Fruit fly (Drosophila melanogaster) whole organism, embryonic: ENCODE data around the gene Cdc14.
A peak's percentile ranks its signal among the peaks of the same experiment; 100 is the strongest.

Experiments
- Asciz ChIP-seq: fragments of 200-800 bp; sonication (Bioruptor generic); optimal IDR thresholded peaks from 2 replicates; lab custom pipeline; 2017; ENCODE audit warnings: missing biosample characterization, mild to moderate bottlenecking, missing genetic modification characterization, missing genetic modification reagents
- Awh ChIP-seq: fragments of 200-800 bp; sonication (Bioruptor generic); IDR thresholded peaks from 2 replicates; pipeline ENCODE4, ENCODE4 v1.3.6; 2022; ENCODE audit warnings: missing biosample characterization, missing genetic modification characterization
- B-H1 ChIP-seq: fragments of 200-800 bp; sonication (Bioruptor generic); IDR thresholded peaks from 3 replicates; pipeline ENCODE4 v1.3.6; 2022; ENCODE audit warnings: missing biosample characterization, missing genetic modification characterization
- CG10321 ChIP-seq: fragments of 200-800 bp; sonication (Bioruptor generic); IDR thresholded peaks from 2 replicates; pipeline ENCODE4 v1.3.6; 2022; ENCODE audit warnings: missing biosample characterization, missing genetic modification characterization
- CG13894 ChIP-seq: fragments of 200-800 bp; sonication (Bioruptor generic); optimal IDR thresholded peaks from 3 replicates; lab custom pipeline; 2018; ENCODE audit warnings: missing biosample characterization, mild to moderate bottlenecking, missing genetic modification characterization, moderate library complexity
- CG17802 ChIP-seq: fragments of 200-800 bp; sonication (Bioruptor generic); optimal IDR thresholded peaks from 2 replicates; lab custom pipeline; 2018; ENCODE audit warnings: missing biosample characterization, mild to moderate bottlenecking, missing genetic modification characterization, moderate library complexity
- CG18599 ChIP-seq: fragments of 200-800 bp; sonication (Bioruptor generic); optimal IDR thresholded peaks from 3 replicates; lab custom pipeline; 2017; ENCODE audit warnings: missing biosample characterization, missing genetic modification characterization, mild to moderate bottlenecking, moderate library complexity, missing genetic modification reagents
- CG2712 ChIP-seq: fragments of 200-800 bp; optimal IDR thresholded peaks from 3 replicates; lab custom pipeline; 2019; ENCODE audit warnings: missing biosample characterization, mild to moderate bottlenecking, missing genetic modification characterization, moderate library complexity
- CG31365 ChIP-seq: fragments of 200-800 bp; sonication (Bioruptor generic); optimal IDR thresholded peaks from 2 replicates; lab custom pipeline; 2018; ENCODE audit warnings: missing biosample characterization, mild to moderate bottlenecking, missing genetic modification characterization
- CG4707 ChIP-seq: fragments of 200-800 bp; sonication (Bioruptor generic); optimal IDR thresholded peaks from 2 replicates; lab custom pipeline; 2018; ENCODE audit warnings: missing biosample characterization, mild to moderate bottlenecking, missing genetic modification characterization, moderate library complexity
- CG6175 ChIP-seq: fragments of 200-800 bp; sonication (Bioruptor generic); IDR thresholded peaks from 3 replicates; pipeline ENCODE4 v1.3.6; 2022; ENCODE audit warnings: missing biosample characterization, missing genetic modification characterization
- CG6683 ChIP-seq: fragments of 200-800 bp; sonication (Bioruptor generic); optimal IDR thresholded peaks from 2 replicates; lab custom pipeline; 2017; ENCODE audit warnings: missing biosample characterization, mild to moderate bottlenecking, missing genetic modification characterization, missing genetic modification reagents
- CG7987 ChIP-seq: fragments of 200-800 bp; sonication (Bioruptor generic); optimal IDR thresholded peaks from 2 replicates; lab custom pipeline; 2018; ENCODE audit warnings: missing biosample characterization, mild to moderate bottlenecking, missing genetic modification characterization, moderate library complexity
- D19B ChIP-seq: fragments of 200-800 bp; sonication (Bioruptor generic); optimal IDR thresholded peaks from 2 replicates; lab custom pipeline; 2017; ENCODE audit warnings: missing biosample characterization, mild to moderate bottlenecking, missing genetic modification characterization
- Deaf1 ChIP-seq: fragments of 200-800 bp; optimal IDR thresholded peaks from 3 replicates; lab custom pipeline; 2019; ENCODE audit warnings: missing biosample characterization, mild to moderate bottlenecking, missing genetic modification characterization, moderate library complexity
- Fer1 ChIP-seq: fragments of 200-800 bp; sonication (Bioruptor generic); optimal IDR thresholded peaks from 2 replicates; lab custom pipeline; 2017; ENCODE audit warnings: missing biosample characterization, mild to moderate bottlenecking, missing genetic modification characterization
- HHEX ChIP-seq: fragments of 200-800 bp; sonication (Bioruptor generic); optimal IDR thresholded peaks from 3 replicates; lab custom pipeline; 2017; ENCODE audit warnings: missing biosample characterization, mild to moderate bottlenecking, missing genetic modification characterization, missing genetic modification reagents
- HLH4C ChIP-seq: fragments of 200-800 bp; sonication (Bioruptor generic); IDR thresholded peaks from 3 replicates; pipeline ENCODE4 v1.3.6; 2022; ENCODE audit warnings: missing biosample characterization, missing genetic modification characterization; ENCODE audit not compliant: partially characterized antibody
- Hand ChIP-seq: fragments of 200-800 bp; sonication (Bioruptor generic); optimal IDR thresholded peaks from 2 replicates; lab custom pipeline; 2017; ENCODE audit warnings: mild to moderate bottlenecking, missing biosample characterization, missing genetic modification reagents, missing genetic modification characterization
- Hmr ChIP-seq: fragments of 200-800 bp; sonication (Bioruptor generic); optimal IDR thresholded peaks from 3 replicates; lab custom pipeline; 2017; ENCODE audit warnings: mild to moderate bottlenecking, missing biosample characterization, missing genetic modification reagents, missing genetic modification characterization
- Lhr ChIP-seq: fragments of 200-800 bp; sonication (Bioruptor generic); optimal IDR thresholded peaks from 3 replicates; lab custom pipeline; 2017; ENCODE audit warnings: mild to moderate bottlenecking, missing biosample characterization, missing genetic modification reagents, missing genetic modification characterization
- MTF-1 ChIP-seq: fragments of 200-800 bp; sonication (Bioruptor generic); optimal IDR thresholded peaks from 2 replicates; lab custom pipeline; 2018; ENCODE audit warnings: missing biosample characterization, mild to moderate bottlenecking, missing genetic modification characterization, borderline replicate concordance
- NK7.1 ChIP-seq: fragments of 200-800 bp; sonication (Bioruptor generic); optimal IDR thresholded peaks from 3 replicates; lab custom pipeline; 2016; ENCODE audit warnings: missing biosample characterization, missing genetic modification characterization
- NfI ChIP-seq: fragments of 200-800 bp; sonication (Bioruptor generic); optimal IDR thresholded peaks from 3 replicates; lab custom pipeline; 2018; ENCODE audit warnings: missing biosample characterization, mild to moderate bottlenecking, missing genetic modification characterization, moderate library complexity
- PHDP ChIP-seq: fragments of 200-800 bp; sonication (Bioruptor generic); optimal IDR thresholded peaks from 3 replicates; lab custom pipeline; 2018; ENCODE audit warnings: missing biosample characterization, mild to moderate bottlenecking, missing genetic modification characterization, moderate library complexity
- Six4 ChIP-seq: fragments of 200-800 bp; sonication (Bioruptor generic); optimal IDR thresholded peaks from 2 replicates; lab custom pipeline; 2016; ENCODE audit warnings: missing biosample characterization, missing genetic modification characterization
- Sry-β ChIP-seq: fragments of 200-800 bp; sonication (Bioruptor generic); optimal IDR thresholded peaks from 2 replicates; lab custom pipeline; 2018; ENCODE audit warnings: missing biosample characterization, mild to moderate bottlenecking, missing genetic modification characterization, moderate library complexity
- ac ChIP-seq: fragments of 200-800 bp; sonication (Bioruptor generic); optimal IDR thresholded peaks from 3 replicates; lab custom pipeline; 2017; ENCODE audit warnings: missing biosample characterization, mild to moderate bottlenecking, missing genetic modification characterization
- ara ChIP-seq: fragments of 200-800 bp; sonication (Bioruptor generic); IDR thresholded peaks from 2 replicates; pipeline ENCODE4 v1.3.6; 2022; ENCODE audit warnings: missing biosample characterization, missing genetic modification characterization
- bcd ChIP-seq: fragments of 200-800 bp; sonication (Bioruptor generic); optimal IDR thresholded peaks from 2 replicates; lab custom pipeline; 2017; ENCODE audit warnings: missing biosample characterization, mild to moderate bottlenecking, missing genetic modification characterization
- bsh ChIP-seq, 2 experiments: fragments of 200-800 bp; sonication (Bioruptor generic); optimal IDR thresholded peaks; 2 replicates each; lab custom pipeline; 2017 to 2018; ENCODE audit warnings: mild to moderate bottlenecking in 2 of 2, missing biosample characterization in 2 of 2, missing genetic modification characterization in 2 of 2, moderate library complexity in 1 of 2
- cad ChIP-seq: fragments of >200 bp; optimal IDR thresholded peaks from 2 replicates; lab custom pipeline; 2017; ENCODE audit warnings: missing biosample characterization, missing genetic modification characterization
- ci ChIP-seq: fragments of 200-800 bp; sonication (Bioruptor generic); IDR thresholded peaks from 3 replicates; pipeline ENCODE4 v1.3.6; 2022; ENCODE audit warnings: missing biosample characterization, missing genetic modification characterization
- crp ChIP-seq, 2 experiments: fragments of 200-800 bp; sonication (Bioruptor generic); optimal IDR thresholded peaks; 2 replicates in 1 of 2; 3 replicates in 1 of 2; lab custom pipeline; 2017; ENCODE audit warnings: missing biosample characterization in 2 of 2, missing genetic modification characterization in 2 of 2, mild to moderate bottlenecking in 1 of 2, moderate library complexity in 1 of 2
- dmrt99B ChIP-seq: fragments of 200-800 bp; sonication (Bioruptor generic); optimal IDR thresholded peaks from 2 replicates; lab custom pipeline; 2018; ENCODE audit warnings: missing biosample characterization, mild to moderate bottlenecking, missing genetic modification characterization, moderate library complexity
- fd64A ChIP-seq: fragments of 200-800 bp; sonication (Bioruptor generic); optimal IDR thresholded peaks from 3 replicates; lab custom pipeline; 2018; ENCODE audit warnings: missing biosample characterization, mild to moderate bottlenecking, missing genetic modification characterization
- gce ChIP-seq: fragments of 200-800 bp; sonication (Bioruptor generic); IDR thresholded peaks from 3 replicates; pipeline ENCODE4 v1.3.6; 2022; ENCODE audit warnings: missing biosample characterization, missing genetic modification characterization
- kni ChIP-seq: fragments of 200-800 bp; sonication (Bioruptor generic); optimal IDR thresholded peaks from 3 replicates; lab custom pipeline; 2017; ENCODE audit warnings: mild to moderate bottlenecking, missing biosample characterization, missing genetic modification reagents, missing genetic modification characterization
- lab ChIP-seq: fragments of 200-800 bp; sonication (Bioruptor generic); optimal IDR thresholded peaks from 3 replicates; lab custom pipeline; 2017; ENCODE audit warnings: missing biosample characterization, missing genetic modification characterization, mild to moderate bottlenecking, moderate library complexity, missing genetic modification reagents
- lmd ChIP-seq: fragments of 200-800 bp; sonication (Bioruptor generic); IDR thresholded peaks from 2 replicates; pipeline ENCODE4 v1.3.6; 2022; ENCODE audit warnings: missing biosample characterization, missing genetic modification characterization
- pho ChIP-seq: fragments of 200-800 bp; sonication (Bioruptor generic); optimal IDR thresholded peaks from 2 replicates; lab custom pipeline; 2016; ENCODE audit warnings: missing biosample characterization, missing genetic modification characterization
- pnt ChIP-seq: fragments of 200-800 bp; sonication (Bioruptor generic); optimal IDR thresholded peaks from 3 replicates; lab custom pipeline; 2016; ENCODE audit warnings: missing biosample characterization, missing genetic modification characterization
- prd ChIP-seq, 3 experiments: fragments of >200 bp in 2 of 3; fragments of 200-800 bp in 1 of 3; sonication (Bioruptor generic) in 1 of 3; optimal IDR thresholded peaks in 2 of 3; IDR thresholded peaks in 1 of 3; 2 replicates in 2 of 3; 3 replicates in 1 of 3; pipeline versions ENCODE4 v1.3.6 to Lab custom; 2017 to 2022; ENCODE audit warnings: missing biosample characterization in 1 of 3, missing genetic modification characterization in 1 of 3
- pzg ChIP-seq: fragments of 200-800 bp; sonication (Bioruptor generic); optimal IDR thresholded peaks from 3 replicates; lab custom pipeline; 2018; ENCODE audit warnings: missing biosample characterization, mild to moderate bottlenecking, missing genetic modification characterization, moderate library complexity
- slou ChIP-seq: fragments of 200-800 bp; sonication (Bioruptor generic); optimal IDR thresholded peaks from 3 replicates; lab custom pipeline; 2016; ENCODE audit warnings: missing biosample characterization, missing genetic modification characterization
- stc ChIP-seq: fragments of 200-800 bp; sonication (Bioruptor generic); IDR thresholded peaks from 2 replicates; pipeline ENCODE4 v1.3.6; 2022; ENCODE audit warnings: missing biosample characterization, missing genetic modification characterization
- tap ChIP-seq: fragments of 200-800 bp; optimal IDR thresholded peaks from 3 replicates; lab custom pipeline; 2019; ENCODE audit warnings: missing biosample characterization, mild to moderate bottlenecking, missing genetic modification characterization, moderate library complexity
- tup ChIP-seq: fragments of 200-800 bp; sonication (Bioruptor generic); optimal IDR thresholded peaks from 2 replicates; lab custom pipeline; 2016; ENCODE audit warnings: missing biosample characterization, mild to moderate bottlenecking, missing genetic modification characterization, moderate library complexity

Cdc14 gene

dm6 chr2L:7813357-7813756 lies 2.9 kb upstream of the Cdc14 start (continued):
- peak; percentile 77 for TF ChIP-seq MTF-1
- peak; percentile 34 for TF ChIP-seq pho (GFP tag; lab: Kevin White, UChicago)
- TF ChIP-seq NfI = peak; percentile 19
- TF ChIP-seq Six4 (GFP tag; lab: Kevin White, UChicago) = no peak
- peak; percentile 87 for TF ChIP-seq CG13894 (tag; lab: Kevin White, UChicago)
- no peak for TF ChIP-seq ac (GFP tag; lab: Kevin White, UChicago)
- TF ChIP-seq bcd (GFP tag; lab: Kevin White, UChicago) = peak; percentile 7
- peak; percentile 2 for TF ChIP-seq CG4707 (GFP tag; lab: Kevin White, UChicago)
- peak; percentile 22 for TF ChIP-seq Deaf1 (tag; lab: Kevin White, UChicago)
- TF ChIP-seq CG17802 (tag; lab: Kevin White, UChicago) = no peak
- TF ChIP-seq D19B = peak; percentile 1
- TF ChIP-seq crp (GFP tag; optimal IDR thresholded peaks at IDR 0.05; lab: Kevin White, UChicago) = no peak
- TF ChIP-seq B-H1 (GFP tag; lab: Robert Waterston, UW) = no peak
- peak; percentile 43 for TF ChIP-seq dmrt99B (tag; lab: Kevin White, UChicago)
- peak; percentile 84 for TF ChIP-seq Awh (GFP tag; lab: Robert Waterston, UW)
- TF ChIP-seq Sry-β (GFP tag; lab: Kevin White, UChicago) = peak; percentile 12
- peak; percentile 72 for TF ChIP-seq Asciz (GFP tag; lab: Kevin White, UChicago)
- peak; percentile 33 for TF ChIP-seq Lhr (GFP tag; lab: Kevin White, UChicago)
- TF ChIP-seq cad = no peak
- TF ChIP-seq HHEX = peak; percentile 77
- no peak for TF ChIP-seq prd (optimal IDR thresholded peaks at IDR 0.05; lab: Kevin White, UChicago)
- peak; percentile 29; the same call in 1 of the 3 replicates for TF ChIP-seq prd (GFP tag; IDR thresholded peaks at IDR 0.05; lab: Robert Waterston, UW)
- TF ChIP-seq HLH4C (GFP tag; lab: Robert Waterston, UW) = no peak
- peak; percentile 79 for TF ChIP-seq CG31365
- peak; percentile 56; the same call in 1 of the 2 replicates for TF ChIP-seq ara
- peak; percentile 62 for TF ChIP-seq CG6683 (GFP tag; lab: Kevin White, UChicago)
- TF ChIP-seq CG7987 (GFP tag; lab: Kevin White, UChicago) = peak; percentile 84
- TF ChIP-seq CG2712 (tag; lab: Kevin White, UChicago) = peak; percentile 34
- peak; percentile 41 for TF ChIP-seq slou (GFP tag; lab: Kevin White, UChicago)
- TF ChIP-seq Hmr = peak; percentile 65
- TF ChIP-seq tap (tag; lab: Kevin White, UChicago) = peak; percentile 30
- no peak for TF ChIP-seq CG10321 (GFP tag; lab: Robert Waterston, UW)
- no peak for TF ChIP-seq CG6175
- TF ChIP-seq Hand (GFP tag; lab: Kevin White, UChicago) = peak; percentile 2
- 0 out of 3 replicates have a peak, but pooled peaks have one; percentile 20 for TF ChIP-seq gce (GFP tag; lab: Robert Waterston, UW)
- no peak for TF ChIP-seq pzg (GFP tag; lab: Kevin White, UChicago)
- no peak; the same call in 1 of the 2 replicates for TF ChIP-seq stc
- TF ChIP-seq CG18599 (GFP tag; lab: Kevin White, UChicago) = peak; percentile 85
- TF ChIP-seq lmd = no peak; the same call in 1 of the 2 replicates
- peak; percentile 46 for TF ChIP-seq NK7.1 (GFP tag; lab: Kevin White, UChicago)
- TF ChIP-seq tup = peak; percentile 61
- peak in 1 of 2 experiments; percentile 40 for TF ChIP-seq bsh (GFP tag; optimal IDR thresholded peaks at IDR 0.05; lab: Kevin White, UChicago)
- peak; percentile 81 for TF ChIP-seq fd64A (GFP tag; lab: Kevin White, UChicago)
- peak; percentile 57 for TF ChIP-seq PHDP (tag; lab: Kevin White, UChicago)
- peak; percentile 89 for TF ChIP-seq kni
- no peak for TF ChIP-seq pnt (GFP tag; lab: Kevin White, UChicago)
- peak; percentile 79 for TF ChIP-seq Fer1 (GFP tag; lab: Kevin White, UChicago)
- peak; percentile 90 for TF ChIP-seq lab (GFP tag; lab: Kevin White, UChicago)
- TF ChIP-seq ci = 0 out of 3 replicates have a peak, but pooled peaks have one; percentile 30
